Fruit fly (Drosophila melanogaster) whole organism, embryonic: ENCODE results near the gene Lgr3.
A peak's percentile ranks its signal among the peaks of the same experiment; 100 is the strongest.

Source experiments
- ATbp ChIP-seq: fragments of 200-800 bp; sonication (Bioruptor generic); optimal IDR thresholded peaks from 2 replicates; lab custom pipeline; 2017; ENCODE audit warnings: missing biosample characterization, mild to moderate bottlenecking, missing genetic modification characterization, missing genetic modification reagents
- BEAF-32 ChIP-seq: fragments of 200-800 bp; sonication (Bioruptor generic); optimal IDR thresholded peaks from 3 replicates; lab custom pipeline; 2017; ENCODE audit warnings: missing biosample characterization, missing genetic modification characterization, mild to moderate bottlenecking, moderate library complexity, missing genetic modification reagents
- Bgb ChIP-seq: fragments of 200-800 bp; sonication (Bioruptor generic); IDR thresholded peaks from 2 replicates; pipeline ENCODE4 v1.3.6; 2022; ENCODE audit warnings: missing biosample characterization, missing genetic modification characterization; ENCODE audit not compliant: partially characterized antibody
- CG10147 ChIP-seq: fragments of 200-800 bp; sonication (Bioruptor generic); optimal IDR thresholded peaks from 2 replicates; lab custom pipeline; 2019; ENCODE audit warnings: missing biosample characterization, mild to moderate bottlenecking, missing genetic modification characterization, moderate library complexity
- CG10565 ChIP-seq: fragments of 200-800 bp; sonication (Bioruptor generic); optimal IDR thresholded peaks from 3 replicates; lab custom pipeline; 2016; ENCODE audit warnings: missing biosample characterization, mild to moderate bottlenecking, missing genetic modification characterization
- CG14014 ChIP-seq: fragments of 200-800 bp; sonication (Bioruptor generic); IDR thresholded peaks from 2 replicates; pipeline ENCODE4 v1.3.6; 2022; ENCODE audit warnings: missing biosample characterization, missing genetic modification characterization
- CG16779 ChIP-seq: fragments of 200-800 bp; sonication (Bioruptor generic); IDR thresholded peaks from 2 replicates; pipeline ENCODE4 v1.3.6; 2022; ENCODE audit warnings: missing biosample characterization, missing genetic modification characterization
- CG17385 ChIP-seq: fragments of 200-800 bp; sonication (Bioruptor generic); optimal IDR thresholded peaks from 3 replicates; lab custom pipeline; 2018; ENCODE audit warnings: missing biosample characterization, mild to moderate bottlenecking, missing genetic modification characterization
- CG17568 ChIP-seq: fragments of 200-800 bp; sonication (Bioruptor generic); optimal IDR thresholded peaks from 2 replicates; lab custom pipeline; 2018; ENCODE audit warnings: missing biosample characterization, mild to moderate bottlenecking, missing genetic modification characterization, moderate library complexity
- CG17829 ChIP-seq: fragments of 200-800 bp; optimal IDR thresholded peaks from 2 replicates; lab custom pipeline; 2019; ENCODE audit warnings: missing biosample characterization, mild to moderate bottlenecking, missing genetic modification characterization, moderate library complexity
- CG1792 ChIP-seq: fragments of 200-800 bp; sonication (Bioruptor generic); optimal IDR thresholded peaks from 2 replicates; lab custom pipeline; 2016; ENCODE audit warnings: missing biosample characterization, missing genetic modification characterization
- CG18011 ChIP-seq: fragments of 200-800 bp; sonication (Bioruptor generic); optimal IDR thresholded peaks from 2 replicates; lab custom pipeline; 2017; ENCODE audit warnings: missing biosample characterization, missing genetic modification characterization, mild to moderate bottlenecking, moderate library complexity, missing genotype
- CG2116 ChIP-seq: fragments of 200-800 bp; sonication (Bioruptor generic); optimal IDR thresholded peaks from 3 replicates; lab custom pipeline; 2018; ENCODE audit warnings: missing biosample characterization, mild to moderate bottlenecking, missing genetic modification characterization
- CG2202 ChIP-seq: fragments of 200-800 bp; sonication (Bioruptor generic); optimal IDR thresholded peaks from 2 replicates; lab custom pipeline; 2018; ENCODE audit warnings: missing biosample characterization, mild to moderate bottlenecking, missing genetic modification characterization
- CG2889 ChIP-seq: fragments of 200-800 bp; sonication (Bioruptor generic); IDR thresholded peaks from 3 replicates; pipeline ENCODE4 v1.3.6; 2022; ENCODE audit warnings: missing biosample characterization, missing genetic modification characterization
- CG3163 ChIP-seq: fragments of 200-800 bp; sonication (Bioruptor generic); optimal IDR thresholded peaks from 3 replicates; lab custom pipeline; 2016; ENCODE audit warnings: missing biosample characterization, missing genetic modification characterization
- CG7271 ChIP-seq: fragments of 200-800 bp; sonication (Bioruptor generic); optimal IDR thresholded peaks from 2 replicates; lab custom pipeline; 2018; ENCODE audit warnings: missing biosample characterization, mild to moderate bottlenecking, missing genetic modification characterization, moderate library complexity
- CG8924 ChIP-seq: fragments of 200-800 bp; optimal IDR thresholded peaks from 3 replicates; lab custom pipeline; 2019; ENCODE audit warnings: missing biosample characterization, mild to moderate bottlenecking, missing genetic modification characterization, moderate library complexity
- CG9797 ChIP-seq: fragments of 200-800 bp; sonication (Bioruptor generic); optimal IDR thresholded peaks from 3 replicates; lab custom pipeline; 2018; ENCODE audit warnings: missing biosample characterization, mild to moderate bottlenecking, missing genetic modification characterization
- Dbx ChIP-seq: fragments of 200-800 bp; sonication (Bioruptor generic); IDR thresholded peaks from 3 replicates; pipeline ENCODE4 v1.3.6; 2022; ENCODE audit warnings: missing biosample characterization, missing genetic modification characterization
- Dll ChIP-seq: fragments of 200-800 bp; sonication (Bioruptor generic); IDR thresholded peaks from 4 replicates; pipeline ENCODE4 v1.3.6; 2022; ENCODE audit warnings: missing biosample characterization, missing genetic modification characterization; ENCODE audit not compliant: partially characterized antibody
- HLH3B ChIP-seq: fragments of 200-800 bp; sonication (Bioruptor generic); IDR thresholded peaks from 2 replicates; pipeline ENCODE4 v1.3.6; 2022; ENCODE audit warnings: missing biosample characterization, missing genetic modification characterization
- Hr3 ChIP-seq: fragments of 200-800 bp; sonication (Bioruptor generic); optimal IDR thresholded peaks from 3 replicates; lab custom pipeline; 2016; ENCODE audit warnings: missing biosample characterization, missing genetic modification characterization
- MTF-1 ChIP-seq: fragments of 200-800 bp; sonication (Bioruptor generic); optimal IDR thresholded peaks from 2 replicates; lab custom pipeline; 2018; ENCODE audit warnings: missing biosample characterization, mild to moderate bottlenecking, missing genetic modification characterization, borderline replicate concordance
- Meics ChIP-seq: fragments of 200-800 bp; sonication (Bioruptor generic); optimal IDR thresholded peaks from 2 replicates; lab custom pipeline; 2017; ENCODE audit warnings: missing biosample characterization, mild to moderate bottlenecking, missing genetic modification characterization
- Oaz ChIP-seq: fragments of 200-800 bp; sonication (Bioruptor generic); IDR thresholded peaks from 2 replicates; pipeline ENCODE4 v1.3.6; 2022; ENCODE audit warnings: missing biosample characterization, missing genetic modification characterization
- btn ChIP-seq: fragments of 200-800 bp; sonication (Bioruptor generic); optimal IDR thresholded peaks from 2 replicates; lab custom pipeline; 2016; ENCODE audit warnings: missing biosample characterization, missing genetic modification characterization
- chinmo ChIP-seq: fragments of 200-800 bp; sonication (Bioruptor generic); IDR thresholded peaks from 4 replicates; pipeline ENCODE4 v1.3.6; 2022; ENCODE audit warnings: missing biosample characterization, missing genetic modification characterization; ENCODE audit not compliant: partially characterized antibody
- crol ChIP-seq: fragments of 200-800 bp; sonication (Bioruptor generic); IDR thresholded peaks from 2 replicates; pipeline ENCODE4 v1.3.6; 2022; ENCODE audit warnings: missing biosample characterization, missing genetic modification characterization
- cwo ChIP-seq: fragments of 200-800 bp; sonication (Bioruptor generic); optimal IDR thresholded peaks from 3 replicates; lab custom pipeline; 2017; ENCODE audit warnings: missing biosample characterization, missing genetic modification characterization, mild to moderate bottlenecking, moderate library complexity, missing genetic modification reagents
- dmrt11E ChIP-seq: fragments of 200-800 bp; sonication (Bioruptor generic); optimal IDR thresholded peaks from 3 replicates; lab custom pipeline; 2018; ENCODE audit warnings: missing biosample characterization, mild to moderate bottlenecking, missing genetic modification characterization, moderate library complexity
- eyg ChIP-seq: fragments of 200-800 bp; sonication (Bioruptor generic); optimal IDR thresholded peaks from 3 replicates; lab custom pipeline; 2016; ENCODE audit warnings: missing biosample characterization, missing genetic modification characterization
- fd102C ChIP-seq: fragments of 200-800 bp; sonication (Bioruptor generic); optimal IDR thresholded peaks from 2 replicates; lab custom pipeline; 2018; ENCODE audit warnings: missing biosample characterization, mild to moderate bottlenecking, missing genetic modification characterization, moderate library complexity
- jumu ChIP-seq: fragments of 200-800 bp; sonication (Bioruptor generic); optimal IDR thresholded peaks from 3 replicates; lab custom pipeline; 2016; ENCODE audit warnings: missing biosample characterization, missing genetic modification characterization
- klu ChIP-seq: fragments of 200-800 bp; sonication (Bioruptor generic); IDR thresholded peaks from 2 replicates; pipeline ENCODE4 v1.3.6; 2022; ENCODE audit warnings: missing biosample characterization, missing genetic modification characterization
- lilli ChIP-seq: fragments of 200-800 bp; sonication (Bioruptor generic); optimal IDR thresholded peaks from 3 replicates; lab custom pipeline; 2016; ENCODE audit warnings: missing biosample characterization, missing genetic modification characterization
- nom ChIP-seq: fragments of 200-800 bp; sonication (Bioruptor generic); optimal IDR thresholded peaks from 2 replicates; lab custom pipeline; 2017; ENCODE audit warnings: missing biosample characterization, missing genetic modification characterization, mild to moderate bottlenecking, moderate library complexity, missing genetic modification reagents
- peb ChIP-seq: fragments of 200-800 bp; sonication (Bioruptor generic); IDR thresholded peaks from 2 replicates; pipeline ENCODE4 v1.3.6; 2022; ENCODE audit warnings: missing biosample characterization, missing genetic modification characterization
- prd ChIP-seq, 3 experiments: fragments of >200 bp in 2 of 3; fragments of 200-800 bp in 1 of 3; sonication (Bioruptor generic) in 1 of 3; optimal IDR thresholded peaks in 2 of 3; IDR thresholded peaks in 1 of 3; 2 replicates in 2 of 3; 3 replicates in 1 of 3; pipeline versions ENCODE4 v1.3.6 to Lab custom; 2017 to 2022; ENCODE audit warnings: missing biosample characterization in 1 of 3, missing genetic modification characterization in 1 of 3
- salm ChIP-seq: fragments of 200-800 bp; sonication (Bioruptor generic); optimal IDR thresholded peaks from 2 replicates; lab custom pipeline; 2018; ENCODE audit warnings: missing biosample characterization, mild to moderate bottlenecking, missing genetic modification characterization
- shn ChIP-seq: fragments of 200-800 bp; sonication (Bioruptor generic); optimal IDR thresholded peaks from 3 replicates; lab custom pipeline; 2016; ENCODE audit warnings: missing biosample characterization, missing genetic modification characterization
- sisA ChIP-seq: fragments of 200-800 bp; sonication (Bioruptor generic); IDR thresholded peaks from 2 replicates; pipeline ENCODE4 v1.3.6; 2022; ENCODE audit warnings: missing biosample characterization, missing genetic modification characterization
- so ChIP-seq: fragments of 200-800 bp; sonication (Bioruptor generic); IDR thresholded peaks from 3 replicates; pipeline ENCODE4 v1.3.6; 2022; ENCODE audit warnings: missing biosample characterization, missing genetic modification characterization
- sob ChIP-seq: fragments of 200-800 bp; sonication (Bioruptor generic); IDR thresholded peaks from 2 replicates; pipeline ENCODE4 v1.3.6; 2022; ENCODE audit warnings: missing biosample characterization, missing genetic modification characterization
- sr ChIP-seq: fragments of 200-800 bp; sonication (Bioruptor generic); IDR thresholded peaks from 3 replicates; pipeline ENCODE4 v1.3.6; 2022; ENCODE audit warnings: missing biosample characterization, missing genetic modification characterization
- trem ChIP-seq: fragments of 200-800 bp; optimal IDR thresholded peaks from 3 replicates; lab custom pipeline; 2019; ENCODE audit warnings: missing biosample characterization, mild to moderate bottlenecking, missing genetic modification characterization, moderate library complexity
- vfl ChIP-seq: fragments of 200-800 bp; sonication (Bioruptor generic); optimal IDR thresholded peaks from 2 replicates; lab custom pipeline; 2016; ENCODE audit warnings: missing biosample characterization, missing genetic modification characterization
- zf30C ChIP-seq: fragments of 200-800 bp; sonication (Bioruptor generic); optimal IDR thresholded peaks from 3 replicates; lab custom pipeline; 2018; ENCODE audit warnings: missing biosample characterization, mild to moderate bottlenecking, missing genetic modification characterization
- zfh2 ChIP-seq: fragments of 200-800 bp; sonication (Bioruptor generic); optimal IDR thresholded peaks from 2 replicates; lab custom pipeline; 2016; ENCODE audit warnings: missing biosample characterization, missing genetic modification characterization

Gene Lgr3

DNA sequence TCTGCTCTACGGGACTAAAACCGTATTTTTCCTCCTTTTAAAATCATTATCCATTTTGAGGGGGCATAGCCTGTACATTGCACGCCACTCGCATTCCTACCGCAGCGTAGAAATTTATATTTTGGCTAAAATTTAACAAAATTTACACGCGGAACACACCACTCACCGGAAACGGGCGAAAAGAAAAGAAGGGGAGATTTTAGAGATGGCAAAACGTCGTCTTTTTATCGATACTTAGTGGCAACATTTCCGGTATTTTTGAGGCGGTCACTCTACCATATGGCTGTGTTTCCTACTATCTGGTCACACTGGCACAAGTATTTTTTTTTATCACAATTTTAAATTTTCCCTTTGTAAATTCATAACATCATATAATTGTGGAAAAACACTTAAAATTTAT is 19.2 kb downstream of the Lgr3 start, which contains the start of gene RpL27 (continued):
- TF ChIP-seq salm (peak; percentile 69), CG2889 (GFP tag; lab: Robert Waterston, UW) (0 out of 3 replicates have a peak, but pooled peaks have one; percentile 10), CG8924 (tag; lab: Kevin White, UChicago) (peak; percentile 80), Meics (GFP tag; lab: Kevin White, UChicago) (peak; percentile 92), eyg (GFP tag; lab: Kevin White, UChicago) (peak; percentile 71), BEAF-32 (GFP tag; lab: Kevin White, UChicago) (peak; percentile 81), zfh2 (GFP tag; lab: Kevin White, UChicago) (peak; percentile 50), so (GFP tag; lab: Robert Waterston, UW) (peak; percentile 61; the same call in 1 of the 3 replicates), Bgb (GFP tag; lab: Robert Waterston, UW) (peak; percentile 79), shn (GFP tag; lab: Kevin White, UChicago) (peak; percentile 65), CG17568 (GFP tag; lab: Kevin White, UChicago) (peak; percentile 89), HLH3B (GFP tag; lab: Robert Waterston, UW) (peak; percentile 56; the same call in 1 of the 2 replicates), CG3163 (GFP tag; lab: Kevin White, UChicago) (peak; percentile 13), peb (peak; percentile 43; the same call in 1 of the 2 replicates), cwo (GFP tag; lab: Kevin White, UChicago) (peak; percentile 68), sr (peak; percentile 69; the same call in 2 of the 3 replicates), jumu (GFP tag; lab: Kevin White, UChicago) (no peak), CG7271 (peak; percentile 92), CG9797 (GFP tag; lab: Kevin White, UChicago) (peak; percentile 90), CG2202 (peak; percentile 69), CG1792 (GFP tag; lab: Kevin White, UChicago) (peak; percentile 27), btn (GFP tag; lab: Kevin White, UChicago) (peak; percentile 38), CG17385 (GFP tag; lab: Kevin White, UChicago) (peak; percentile 88), CG18011 (peak; percentile 73), chinmo (GFP tag; lab: Robert Waterston, UW) (no peak), trem (peak; percentile 82), Dbx (GFP tag; lab: Robert Waterston, UW) (peak; percentile 87), lilli (GFP tag; lab: Kevin White, UChicago) (peak; percentile 70), vfl (GFP tag; lab: Kevin White, UChicago) (peak; percentile 55), klu (GFP tag; lab: Robert Waterston, UW) (no peak), Oaz (GFP tag; lab: Robert Waterston, UW) (peak; percentile 41), Hr3 (GFP tag; lab: Kevin White, UChicago) (peak; percentile 37), crol (GFP tag; lab: Robert Waterston, UW) (peak; percentile 24), CG10147 (GFP tag; lab: Kevin White, UChicago) (peak; percentile 79), ATbp (peak; percentile 71), nom (GFP tag; lab: Kevin White, UChicago) (peak; percentile 86), sisA (peak; percentile 36; the same call in 1 of the 2 replicates), zf30C (GFP tag; lab: Kevin White, UChicago) (peak; percentile 23), dmrt11E (tag; lab: Kevin White, UChicago) (peak; percentile 64), prd (optimal IDR thresholded peaks at IDR 0.05; lab: Kevin White, UChicago) (no peak), prd (GFP tag; IDR thresholded peaks at IDR 0.05; lab: Robert Waterston, UW) (peak; percentile 46; the same call in 2 of the 3 replicates), Dll (peak; percentile 70), CG2116 (GFP tag; lab: Kevin White, UChicago) (peak; percentile 83), sob (GFP tag; lab: Robert Waterston, UW) (peak; percentile 86), CG17829 (peak; percentile 75), CG16779 (GFP tag; lab: Robert Waterston, UW) (0 out of 2 replicates have a peak, but pooled peaks have one; percentile 60), fd102C (GFP tag; lab: Kevin White, UChicago) (peak; percentile 65), CG10565 (GFP tag; lab: Kevin White, UChicago) (no peak), CG14014 (GFP tag; lab: Robert Waterston, UW) (peak; percentile 73), MTF-1 (GFP tag; lab: Kevin White, UChicago) (peak; percentile 92)
